Worm (Caenorhabditis elegans) whole organism, L3 larva: ENCODE results near the gene dpff-1.

Experiments used
- aly-2 ChIP-seq: fragments of 150-350 bp; optimal IDR thresholded peaks from 2 replicates; lab custom pipeline; 2014; ENCODE audit warnings: missing biosample characterization, missing genetic modification characterization
- ama-1 ChIP-seq: fragments of 150-350 bp; optimal IDR thresholded peaks from 2 replicates; lab custom pipeline; 2018
- ceh-82 ChIP-seq: fragments of 150-350 bp; optimal IDR thresholded peaks from 2 replicates; lab custom pipeline; 2014; ENCODE audit warnings: missing biosample characterization, missing genetic modification characterization
- lin-15B ChIP-seq: fragments of 150-350 bp; optimal IDR thresholded peaks from 2 replicates; lab custom pipeline; 2014; ENCODE audit warnings: missing biosample characterization, missing genetic modification characterization
- pha-4 ChIP-seq: fragments of 150-350 bp; optimal IDR thresholded peaks from 2 replicates; lab custom pipeline; 2014; ENCODE audit warnings: missing biosample characterization, missing genetic modification reagents, missing genetic modification characterization
- snpc-4 ChIP-seq: fragments of 150-350 bp; optimal IDR thresholded peaks from 2 replicates; lab custom pipeline; 2014; ENCODE audit warnings: missing biosample characterization, missing genetic modification characterization
- ztf-11 ChIP-seq: fragments of 150-350 bp; optimal IDR thresholded peaks from 2 replicates; lab custom pipeline; 2014; ENCODE audit warnings: missing biosample characterization, missing genetic modification characterization

DNA sequence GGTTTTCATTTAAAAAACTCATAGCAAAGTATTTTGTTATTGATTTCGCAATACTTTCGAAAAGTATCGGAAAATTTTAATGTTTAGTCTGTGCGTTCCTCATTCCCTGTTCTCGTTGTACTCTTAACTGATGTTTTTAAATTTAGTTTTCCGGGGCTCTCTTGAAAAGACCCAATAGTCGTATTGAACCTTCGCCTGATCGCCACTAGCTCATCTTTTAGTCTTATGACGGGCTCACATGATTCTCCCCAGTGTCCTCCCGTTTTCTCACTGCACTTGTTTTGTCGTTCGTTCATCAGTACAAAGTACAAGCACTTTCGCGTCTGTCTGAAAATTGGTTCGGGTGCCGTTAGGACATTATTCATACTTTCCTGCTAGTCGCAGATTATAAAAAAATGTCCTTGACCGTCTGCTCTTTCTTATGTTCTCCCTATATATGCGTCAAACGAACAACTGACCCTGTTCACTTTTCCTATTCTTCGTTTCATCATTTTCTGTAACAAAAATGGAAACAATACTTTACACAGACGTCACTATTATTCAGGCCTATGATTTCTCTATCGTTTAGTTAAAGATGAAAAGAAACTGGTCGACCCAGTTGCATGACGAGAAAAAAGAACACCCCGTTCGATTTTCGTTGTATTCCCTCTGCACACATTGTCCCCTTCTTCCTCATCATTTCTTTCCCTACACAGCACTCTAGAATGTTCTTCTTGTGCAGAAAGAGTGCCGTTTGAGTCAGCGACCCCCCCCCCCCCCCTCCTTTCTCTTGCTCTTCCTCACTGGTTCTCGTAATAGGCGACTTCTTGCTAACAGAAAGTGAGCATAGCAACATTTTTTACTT is 33.5 kb upstream of the dpff-1 start, which contains the start of gene ubq-1:
- TF ChIP-seq ceh-82 (tag; lab: Kevin White, UChicago) (peak; percentile 15), aly-2 (tag; lab: Kevin White, UChicago) (no peak), pha-4 (peak; percentile 61), snpc-4 (tag; lab: Kevin White, UChicago) (no peak), ztf-11 (tag; lab: Kevin White, UChicago) (no peak), lin-15B (tag; lab: Kevin White, UChicago) (no peak), ama-1 (peak; percentile 59)
